Fruit fly (Drosophila melanogaster): Measurements from ENCODE around the gene CG31274.
A peak's percentile ranks its signal among the peaks of the same experiment; 100 is the strongest.

Gene CG31274

dm6 chr3R:16957759-16958536 is 34.9 kb upstream of the CG31274 start (continued):
- TF ChIP-seq CG7357 (GFP tag; IDR thresholded peaks at IDR 0.05) (0 out of 3 replicates have a peak, but pooled peaks have one; percentile 24), esg (GFP tag; conservative IDR thresholded peaks at IDR 0.05) (peak; percentile 68), B-H1 (GFP tag; IDR thresholded peaks at IDR 0.05) (no peak; the same call in 2 of the 3 replicates), sna (GFP tag; IDR thresholded peaks at IDR 0.05; ENCODE audit: partially characterized antibody) (no peak), Antp (GFP tag; optimal IDR thresholded peaks at IDR 0.05) (peak; percentile 10), al (GFP tag; IDR thresholded peaks at IDR 0.05) (0 out of 2 replicates have a peak, but pooled peaks have one; percentile 44), CG8765 (GFP tag; IDR thresholded peaks at IDR 0.05) (no peak; the same call in 1 of the 2 replicates), CG2875 (GFP tag; optimal IDR thresholded peaks at IDR 0.05) (peak; percentile 82), Doc2 (GFP tag; IDR thresholded peaks at IDR 0.05) (no peak), Usf (GFP tag; optimal IDR thresholded peaks at IDR 0.05) (peak; percentile 73), sim (GFP tag; IDR thresholded peaks at IDR 0.05) (no peak), CG34376 (GFP tag; optimal IDR thresholded peaks at IDR 0.05) (no peak), CG1233 (GFP tag; optimal IDR thresholded peaks at IDR 0.05) (peak; percentile 84), dan (GFP tag; IDR thresholded peaks at IDR 0.05) (no peak), zfh2 (GFP tag; optimal IDR thresholded peaks at IDR 0.05) (no peak), CG1024 (GFP tag; IDR thresholded peaks at IDR 0.05) (peak; percentile 2; the same call in 1 of the 2 replicates), Rx (GFP tag; IDR thresholded peaks at IDR 0.05) (peak; percentile 27), bcd (GFP tag; optimal IDR thresholded peaks at IDR 0.05) (peak; percentile 83), fd102C (GFP tag; optimal IDR thresholded peaks at IDR 0.05) (peak; percentile 24), Ets97D (GFP tag; optimal IDR thresholded peaks at IDR 0.05) (no peak), kay (GFP tag; optimal IDR thresholded peaks at IDR 0.05) (peak; percentile 61), org-1 (GFP tag; optimal IDR thresholded peaks at IDR 0.05) (peak; percentile 67), slou (GFP tag; optimal IDR thresholded peaks at IDR 0.05) (no peak), Tbp (GFP tag; optimal IDR thresholded peaks at IDR 0.05) (no peak), btn (GFP tag; optimal IDR thresholded peaks at IDR 0.05) (no peak), bigmax (GFP tag; optimal IDR thresholded peaks at IDR 0.05) (no peak), Sry-β (GFP tag; optimal IDR thresholded peaks at IDR 0.05) (peak; percentile 54), repo (GFP tag; optimal IDR thresholded peaks at IDR 0.05) (no peak), Taf1 (GFP tag; IDR thresholded peaks at IDR 0.05) (no peak), Oaz (GFP tag; IDR thresholded peaks at IDR 0.05) (no peak), CG14860 (GFP tag; IDR thresholded peaks at IDR 0.05; ENCODE audit: partially characterized antibody) (no peak), Ravus (GFP tag; IDR thresholded peaks at IDR 0.05) (peak; percentile 7; the same call in 1 of the 2 replicates), slp2 (GFP tag; optimal IDR thresholded peaks at IDR 0.05) (no peak), Hmx (GFP tag; optimal IDR thresholded peaks at IDR 0.05) (no peak), Gsc (GFP tag; IDR thresholded peaks at IDR 0.05) (no peak), CG10147 (GFP tag; optimal IDR thresholded peaks at IDR 0.05) (no peak), jigr1 (GFP tag; IDR thresholded peaks at IDR 0.05) (no peak), bsh (GFP tag; optimal IDR thresholded peaks at IDR 0.05) (peak in 1 of 2 experiments; percentile 86), ems (GFP tag; optimal IDR thresholded peaks at IDR 0.05) (peak; percentile 1), gcm2 (GFP tag; optimal IDR thresholded peaks at IDR 0.05) (no peak), CTCF (GFP tag; optimal IDR thresholded peaks at IDR 0.05) (peak; percentile 98), CG13624 (GFP tag; optimal IDR thresholded peaks at IDR 0.05) (no peak), CG11398 (GFP tag; optimal IDR thresholded peaks at IDR 0.05) (no peak), CG8281 (tag; optimal IDR thresholded peaks at IDR 0.05) (peak; percentile 56), stwl (tag; optimal IDR thresholded peaks at IDR 0.05) (no peak), pan (optimal IDR thresholded peaks at IDR 0.05) (no peak), pan (GFP tag; optimal IDR thresholded peaks at IDR 0.05 in 1 of 2, IDR thresholded peaks at IDR 0.05 in 1 of 2) (peak in 1 of 2 experiments; percentile 70), Xbp1 (GFP tag; optimal IDR thresholded peaks at IDR 0.05) (peak; percentile 76), br (optimal IDR thresholded peaks at IDR 0.05) (no peak), hb (GFP tag; IDR thresholded peaks at IDR 0.05; ENCODE audit: partially characterized antibody) (no peak), CG7372 (GFP tag; IDR thresholded peaks at IDR 0.05) (peak; percentile 50)
